Worm (Caenorhabditis elegans) whole organism, L3 larva: ENCODE results near the gene nifk-1.

Experiments used
- egl-27 ChIP-seq: sonication (generic microtip); optimal IDR thresholded peaks from 4 replicates; lab custom pipeline; 2017; ENCODE audit warnings: missing biosample characterization, missing genetic modification reagents, missing genetic modification characterization
- elt-2 ChIP-seq: sonication (generic microtip); optimal IDR thresholded peaks from 2 replicates; lab custom pipeline; 2016; ENCODE audit warnings: missing genetic modification reagents, mild to moderate bottlenecking, missing genetic modification characterization, missing compliant biosample characterization
- mml-1 ChIP-seq: fragments of 150-350 bp; sonication (generic microtip); optimal IDR thresholded peaks from 3 replicates; lab custom pipeline; 2014; ENCODE audit warnings: missing biosample characterization, missing genetic modification characterization
- nhr-237 ChIP-seq: fragments of 150-350 bp; optimal IDR thresholded peaks from 2 replicates; lab custom pipeline; 2014; ENCODE audit warnings: missing biosample characterization, missing genetic modification characterization
- nhr-77 ChIP-seq: fragments of 150-350 bp; optimal IDR thresholded peaks from 2 replicates; lab custom pipeline; 2014; ENCODE audit warnings: missing biosample characterization, missing genetic modification characterization
- pha-4 ChIP-seq: fragments of 150-350 bp; optimal IDR thresholded peaks from 2 replicates; lab custom pipeline; 2014; ENCODE audit warnings: missing biosample characterization, missing genetic modification reagents, missing genetic modification characterization
- pqm-1 ChIP-seq: fragments of 150-350 bp; optimal IDR thresholded peaks from 2 replicates; lab custom pipeline; 2017; ENCODE audit warnings: missing biosample characterization, missing genetic modification characterization, inconsistent platforms
- skn-1 ChIP-seq: fragments of 150-350 bp; optimal IDR thresholded peaks from 2 replicates; lab custom pipeline; 2014; ENCODE audit warnings: missing biosample characterization, missing genetic modification characterization
- snpc-4 ChIP-seq: fragments of 150-350 bp; optimal IDR thresholded peaks from 2 replicates; lab custom pipeline; 2014; ENCODE audit warnings: missing biosample characterization, missing genetic modification characterization
- unc-39 ChIP-seq: sonication (generic microtip); optimal IDR thresholded peaks from 4 replicates; lab custom pipeline; 2017; ENCODE audit warnings: missing biosample characterization, missing genetic modification characterization

- TF ChIP-seq pqm-1 (tag; lab: Kevin White, UChicago) (no peak), mml-1 (tag; lab: Kevin White, UChicago) (no peak), snpc-4 (no peak), elt-2 (tag; lab: Kevin White, UChicago) (no peak), unc-39 (tag; lab: Kevin White, UChicago) (no peak), nhr-237 (tag; lab: Kevin White, UChicago) (no peak), skn-1 (tag; lab: Kevin White, UChicago) (no peak), nhr-77 (tag; lab: Kevin White, UChicago) (no peak), pha-4 (tag; lab: Kevin White, UChicago) (no peak), egl-27 (tag; lab: Kevin White, UChicago) (no peak)
Measured at ce11 chrIII:4677466-4677865, 15.6 kb downstream of the nifk-1 start, which contains the start of gene srg-10.
